Worm (Caenorhabditis elegans) whole organism, late embryonic: ENCODE results near the gene F26H11.4.

Experiments used
- C38D4.7 ChIP-seq: fragments of 200-800 bp; sonication (Bioruptor generic); optimal IDR thresholded peaks from 2 replicates; lab custom pipeline; 2018; ENCODE audit warnings: mild to moderate bottlenecking, missing genetic modification characterization, moderate library complexity, missing compliant biosample characterization
- F13H6.1 ChIP-seq: sonication (generic microtip); optimal IDR thresholded peaks from 2 replicates; lab custom pipeline; 2016; ENCODE audit warnings: missing genetic modification characterization, missing compliant biosample characterization
- K09A11.1 ChIP-seq: sonication (generic microtip); optimal IDR thresholded peaks from 2 replicates; lab custom pipeline; 2017; ENCODE audit warnings: antibody characterized with exemption, mild to moderate bottlenecking, missing genetic modification characterization, missing compliant biosample characterization; ENCODE audit not compliant: insufficient read depth
- T23F11.4 ChIP-seq: fragments of 200-800 bp; sonication (Bioruptor generic); optimal IDR thresholded peaks from 2 replicates; lab custom pipeline; 2018; ENCODE audit warnings: mild to moderate bottlenecking, missing genetic modification characterization, missing compliant biosample characterization
- Y22D7AL.16 ChIP-seq: sonication (generic microtip); optimal IDR thresholded peaks from 2 replicates; lab custom pipeline; 2016; ENCODE audit warnings: missing genetic modification characterization, missing compliant biosample characterization
- ahr-1 ChIP-seq: sonication (generic microtip); optimal IDR thresholded peaks from 2 replicates; lab custom pipeline; 2016; ENCODE audit warnings: missing genetic modification characterization, missing compliant biosample characterization
- ceh-14 ChIP-seq: sonication (generic microtip); optimal IDR thresholded peaks from 2 replicates; lab custom pipeline; 2016; ENCODE audit warnings: missing genotype, missing genetic modification characterization, missing compliant biosample characterization
- ceh-2 ChIP-seq: sonication (generic microtip); optimal IDR thresholded peaks from 2 replicates; lab custom pipeline; 2016; ENCODE audit warnings: missing genotype, missing genetic modification characterization, missing compliant biosample characterization
- ceh-22 ChIP-seq: sonication (generic microtip); optimal IDR thresholded peaks from 2 replicates; lab custom pipeline; 2017; ENCODE audit warnings: missing biosample characterization, missing genetic modification characterization
- ceh-24 ChIP-seq: sonication (generic microtip); optimal IDR thresholded peaks from 2 replicates; lab custom pipeline; 2016; ENCODE audit warnings: mild to moderate bottlenecking, missing genetic modification characterization, missing compliant biosample characterization
- ceh-31 ChIP-seq: sonication (generic microtip); optimal IDR thresholded peaks from 2 replicates; lab custom pipeline; 2016; ENCODE audit warnings: missing genetic modification characterization, missing compliant biosample characterization
- ceh-48 ChIP-seq: sonication (generic microtip); optimal IDR thresholded peaks from 2 replicates; lab custom pipeline; 2016; ENCODE audit warnings: missing genetic modification characterization, inconsistent platforms, missing compliant biosample characterization
- ceh-6 ChIP-seq: fragments of 200-800 bp; sonication (Bioruptor generic); optimal IDR thresholded peaks from 2 replicates; lab custom pipeline; 2018; ENCODE audit warnings: mild to moderate bottlenecking, missing genetic modification characterization, missing compliant biosample characterization
- ceh-9 ChIP-seq: sonication (generic microtip); optimal IDR thresholded peaks from 2 replicates; lab custom pipeline; 2016; ENCODE audit warnings: mild to moderate bottlenecking, missing genetic modification characterization, inconsistent platforms, missing compliant biosample characterization
- che-1 ChIP-seq: sonication (generic microtip); optimal IDR thresholded peaks from 2 replicates; lab custom pipeline; 2016; ENCODE audit warnings: mild to moderate bottlenecking, missing genetic modification characterization, missing compliant biosample characterization
- dmd-4 ChIP-seq: sonication (generic microtip); optimal IDR thresholded peaks from 2 replicates; lab custom pipeline; 2016; ENCODE audit warnings: borderline replicate concordance, missing genetic modification characterization, missing compliant biosample characterization
- dve-1 ChIP-seq: sonication (generic microtip); optimal IDR thresholded peaks from 2 replicates; lab custom pipeline; 2017; ENCODE audit warnings: antibody characterized with exemption, mild to moderate bottlenecking, missing genetic modification characterization, missing compliant biosample characterization
- elt-2 ChIP-seq: sonication (generic microtip); optimal IDR thresholded peaks from 2 replicates; lab custom pipeline; 2016; ENCODE audit warnings: missing genetic modification reagents, missing genetic modification characterization, missing compliant biosample characterization
- elt-4 ChIP-seq: sonication (generic microtip); optimal IDR thresholded peaks from 2 replicates; lab custom pipeline; 2016; ENCODE audit warnings: missing genetic modification characterization, missing compliant biosample characterization
- ets-4 ChIP-seq: sonication (generic microtip); optimal IDR thresholded peaks from 2 replicates; lab custom pipeline; 2016; ENCODE audit warnings: missing genetic modification characterization, missing compliant biosample characterization
- eyg-1 ChIP-seq: sonication (generic microtip); optimal IDR thresholded peaks from 2 replicates; lab custom pipeline; 2016; ENCODE audit warnings: missing genotype, missing genetic modification characterization, missing compliant biosample characterization
- fax-1 ChIP-seq: sonication (generic microtip); optimal IDR thresholded peaks from 2 replicates; lab custom pipeline; 2016; ENCODE audit warnings: missing genotype, missing genetic modification characterization, missing compliant biosample characterization
- fkh-10 ChIP-seq: fragments of 150-350 bp; optimal IDR thresholded peaks from 2 replicates; lab custom pipeline; 2014; ENCODE audit warnings: missing biosample characterization, missing genetic modification reagents, missing genetic modification characterization
- fkh-6 ChIP-seq: sonication (generic microtip); optimal IDR thresholded peaks from 2 replicates; lab custom pipeline; 2016; ENCODE audit warnings: missing genetic modification characterization, missing compliant biosample characterization
- gmeb-2 ChIP-seq: sonication (generic microtip); optimal IDR thresholded peaks from 2 replicates; lab custom pipeline; 2016; ENCODE audit warnings: missing genetic modification characterization, inconsistent platforms, missing compliant biosample characterization
- hlh-13 ChIP-seq: fragments of 200-800 bp; sonication (Bioruptor generic); optimal IDR thresholded peaks from 2 replicates; lab custom pipeline; 2018; ENCODE audit warnings: mild to moderate bottlenecking, missing genetic modification characterization, missing compliant biosample characterization
- hlh-8 ChIP-seq: sonication (generic microtip); optimal IDR thresholded peaks from 2 replicates; lab custom pipeline; 2016; ENCODE audit warnings: missing genotype, missing genetic modification characterization, missing compliant biosample characterization
- lim-6 ChIP-seq: sonication (generic microtip); optimal IDR thresholded peaks from 2 replicates; lab custom pipeline; 2016; ENCODE audit warnings: missing genetic modification characterization, missing compliant biosample characterization
- lin-11 ChIP-seq: fragments of 200-800 bp; sonication (Bioruptor generic); optimal IDR thresholded peaks from 2 replicates; lab custom pipeline; 2018; ENCODE audit warnings: mild to moderate bottlenecking, missing genetic modification characterization, missing compliant biosample characterization
- mec-3 ChIP-seq: sonication (generic microtip); optimal IDR thresholded peaks from 2 replicates; lab custom pipeline; 2016; ENCODE audit warnings: borderline replicate concordance, missing genetic modification characterization, missing compliant biosample characterization
- nfya-1 ChIP-seq: sonication (generic microtip); optimal IDR thresholded peaks from 2 replicates; lab custom pipeline; 2017; ENCODE audit warnings: missing genetic modification characterization, mild to moderate bottlenecking, missing compliant biosample characterization, antibody characterized with exemption, moderate library complexity
- nhr-232 ChIP-seq: sonication (generic microtip); optimal IDR thresholded peaks from 2 replicates; lab custom pipeline; 2016; ENCODE audit warnings: missing genetic modification characterization, missing compliant biosample characterization
- npax-4 ChIP-seq: sonication (generic microtip); optimal IDR thresholded peaks from 2 replicates; lab custom pipeline; 2016; ENCODE audit warnings: missing genetic modification characterization, missing compliant biosample characterization
- odd-2 ChIP-seq: sonication (generic microtip); optimal IDR thresholded peaks from 2 replicates; lab custom pipeline; 2017; ENCODE audit warnings: antibody characterized with exemption, mild to moderate bottlenecking, missing genetic modification characterization, missing compliant biosample characterization
- pag-3 ChIP-seq: sonication (generic microtip); optimal IDR thresholded peaks from 2 replicates; lab custom pipeline; 2016; ENCODE audit warnings: missing compliant biosample characterization, missing genetic modification characterization, borderline replicate concordance
- pat-9 ChIP-seq: fragments of 200-800 bp; sonication (Bioruptor generic); optimal IDR thresholded peaks from 2 replicates; lab custom pipeline; 2018; ENCODE audit warnings: mild to moderate bottlenecking, missing genetic modification characterization, moderate library complexity, missing compliant biosample characterization
- pax-1 ChIP-seq: fragments of 150-350 bp; optimal IDR thresholded peaks from 2 replicates; lab custom pipeline; 2014; ENCODE audit warnings: missing biosample characterization, missing genetic modification characterization
- pha-2 ChIP-seq: sonication (generic microtip); optimal IDR thresholded peaks from 2 replicates; lab custom pipeline; 2017; ENCODE audit warnings: mild to moderate bottlenecking, missing genetic modification characterization, missing compliant biosample characterization
- pqm-1 ChIP-seq: sonication (generic microtip); optimal IDR thresholded peaks from 2 replicates; lab custom pipeline; 2016; ENCODE audit warnings: missing genetic modification characterization, missing compliant biosample characterization
- pros-1 ChIP-seq: fragments of 150-350 bp; optimal IDR thresholded peaks from 2 replicates; lab custom pipeline; 2014; ENCODE audit warnings: missing biosample characterization, missing genetic modification reagents, missing genetic modification characterization
- ref-2 ChIP-seq: sonication (generic microtip); optimal IDR thresholded peaks from 2 replicates; lab custom pipeline; 2016; ENCODE audit warnings: missing genetic modification characterization, missing compliant biosample characterization
- sdc-2 ChIP-seq: sonication (generic microtip); optimal IDR thresholded peaks from 2 replicates; lab custom pipeline; 2016; ENCODE audit warnings: missing genotype, missing genetic modification characterization, missing compliant biosample characterization
- sox-2 ChIP-seq: fragments of 200-800 bp; sonication (Bioruptor generic); IDR thresholded peaks from 2 replicates; pipeline ENCODE4 v1.3.6; 2022; ENCODE audit warnings: missing genetic modification reagents, missing genetic modification characterization, missing compliant biosample characterization
- sox-4 ChIP-seq: sonication (generic microtip); optimal IDR thresholded peaks from 2 replicates; lab custom pipeline; 2017; ENCODE audit warnings: mild to moderate bottlenecking, missing genetic modification characterization, inconsistent platforms, missing compliant biosample characterization
- syd-9 ChIP-seq: sonication (generic microtip); optimal IDR thresholded peaks from 2 replicates; lab custom pipeline; 2016; ENCODE audit warnings: mild to moderate bottlenecking, missing genetic modification characterization, moderate library complexity, missing compliant biosample characterization
- tbx-2 ChIP-seq: sonication (generic microtip); optimal IDR thresholded peaks from 2 replicates; lab custom pipeline; 2016; ENCODE audit warnings: missing genetic modification characterization, missing compliant biosample characterization
- tbx-7 ChIP-seq: sonication (generic microtip); optimal IDR thresholded peaks from 2 replicates; lab custom pipeline; 2016; ENCODE audit warnings: missing genotype, missing genetic modification characterization, missing compliant biosample characterization
- ttx-3 ChIP-seq: sonication (generic microtip); optimal IDR thresholded peaks from 2 replicates; lab custom pipeline; 2016; ENCODE audit warnings: missing genetic modification reagents, missing genetic modification characterization, missing compliant biosample characterization
- unc-3 ChIP-seq, 2 experiments: fragments of 200-800 bp in 1 of 2; sonication (Bioruptor generic) in 1 of 2; sonication (generic microtip) in 1 of 2; conservative IDR thresholded peaks in 1 of 2; optimal IDR thresholded peaks in 1 of 2; 2 replicates each; pipeline versions ENCODE4 v1.3.6 to Lab custom; 2016 to 2022; ENCODE audit warnings: missing compliant biosample characterization in 2 of 2, missing genetic modification characterization in 2 of 2, missing genetic modification reagents in 1 of 2
- unc-42 ChIP-seq: sonication (generic microtip); optimal IDR thresholded peaks from 2 replicates; lab custom pipeline; 2016; ENCODE audit warnings: missing genotype, missing genetic modification characterization, missing compliant biosample characterization
- unc-86 ChIP-seq: sonication (generic microtip); optimal IDR thresholded peaks from 2 replicates; lab custom pipeline; 2016; ENCODE audit warnings: missing genetic modification characterization, missing compliant biosample characterization
- ztf-16 ChIP-seq: sonication (generic microtip); optimal IDR thresholded peaks from 2 replicates; lab custom pipeline; 2017; ENCODE audit warnings: missing genetic modification characterization, missing compliant biosample characterization

F26H11.4 gene

DNA sequence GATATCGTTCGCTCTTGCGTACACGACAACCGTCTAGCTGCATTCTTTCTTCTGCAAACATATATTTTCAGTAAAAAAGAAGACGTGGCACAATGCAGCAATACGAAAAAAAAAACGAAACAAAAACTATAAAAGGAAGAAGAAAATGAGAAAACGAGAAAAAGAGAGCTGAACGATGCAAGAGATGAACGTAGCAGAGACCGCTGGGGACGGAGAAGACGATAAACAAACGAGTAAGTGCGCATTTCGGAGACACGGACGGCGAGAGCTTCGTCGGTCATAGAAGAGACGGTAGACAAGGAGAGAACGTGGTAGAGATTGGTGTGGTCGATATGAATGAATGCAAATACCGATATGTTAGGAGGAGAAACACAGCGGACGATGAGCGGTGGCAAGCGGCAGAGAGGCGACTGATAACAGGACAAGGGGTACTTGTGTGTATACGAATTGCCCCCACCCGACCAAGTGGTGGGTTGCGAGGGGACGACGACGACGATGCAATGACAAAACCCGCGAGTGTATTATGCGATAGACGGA, 29.6 kb downstream of the F26H11.4 start, which contains the start of gene K04B12.2:
K04B12.2 (minus strand) TSS at position 51 of the 537 bp plus-strand sequence.
- TF ChIP-seq eyg-1 (tag; lab: Kevin White, UChicago) (no peak), ztf-16 (tag; lab: Kevin White, UChicago) (no peak), ceh-2 (no peak), ahr-1 (no peak), ets-4 (tag; lab: Kevin White, UChicago) (peak; percentile 37), unc-42 (tag; lab: Kevin White, UChicago) (no peak), pqm-1 (tag; lab: Kevin White, UChicago) (peak; percentile 41), Y22D7AL.16 (no peak), elt-2 (tag; lab: Kevin White, UChicago) (peak; percentile 75), tbx-7 (tag; lab: Kevin White, UChicago) (no peak), pros-1 (tag; lab: Kevin White, UChicago) (no peak), ref-2 (tag; lab: Kevin White, UChicago) (peak; percentile 43), ceh-31 (tag; lab: Kevin White, UChicago) (peak; percentile 55), nfya-1 (tag; lab: Kevin White, UChicago) (peak; percentile 90), C38D4.7 (GFP tag; lab: Kevin White, UChicago) (no peak), hlh-8 (tag; lab: Kevin White, UChicago) (no peak), ceh-6 (no peak), fkh-10 (GFP tag; lab: Kevin White, UChicago) (no peak), elt-4 (no peak), K09A11.1 (no peak), pax-1 (tag; lab: Kevin White, UChicago) (no peak), dmd-4 (tag; lab: Kevin White, UChicago) (no peak), ttx-3 (tag; lab: Kevin White, UChicago) (no peak), sdc-2 (tag; lab: Kevin White, UChicago) (peak; percentile 15), F13H6.1 (tag; lab: Kevin White, UChicago) (no peak), pat-9 (tag; lab: Kevin White, UChicago) (no peak), odd-2 (no peak), pag-3 (tag; lab: Kevin White, UChicago) (no peak), nhr-232 (no peak), fax-1 (no peak), ceh-24 (tag; lab: Kevin White, UChicago) (no peak), tbx-2 (tag; lab: Kevin White, UChicago) (peak; percentile 64), sox-2 (GFP tag; lab: Robert Waterston, UW) (no peak), gmeb-2 (no peak), ceh-48 (tag; lab: Kevin White, UChicago) (no peak), dve-1 (tag; lab: Kevin White, UChicago) (peak; percentile 7), che-1 (tag; lab: Kevin White, UChicago) (no peak), syd-9 (tag; lab: Kevin White, UChicago) (no peak), pha-2 (peak; percentile 66), lim-6 (tag; lab: Kevin White, UChicago) (peak; percentile 36), ceh-9 (no peak), sox-4 (tag; lab: Kevin White, UChicago) (no peak), unc-3 (GFP tag; conservative IDR thresholded peaks at IDR 0.05; lab: Robert Waterston, UW) (no peak), unc-3 (tag; optimal IDR thresholded peaks at IDR 0.05; lab: Kevin White, UChicago) (no peak), unc-86 (tag; lab: Kevin White, UChicago) (no peak), T23F11.4 (GFP tag; lab: Kevin White, UChicago) (no peak), mec-3 (tag; lab: Kevin White, UChicago) (no peak), lin-11 (tag; lab: Kevin White, UChicago) (no peak), hlh-13 (no peak), ceh-22 (tag; lab: Kevin White, UChicago) (peak; percentile 62), ceh-14 (tag; lab: Kevin White, UChicago) (peak; percentile 23), fkh-6 (no peak), npax-4 (tag; lab: Kevin White, UChicago) (no peak)
